Worm (Caenorhabditis elegans) whole organism, mixed stage, embryonic: ENCODE results near the gene msp-10.
A peak's percentile ranks its signal among the peaks of the same experiment; 100 is the strongest.
"Not testable (repeated sequence)": the region's sequence is repeated elsewhere in the genome, so short reads cannot be mapped to it uniquely, and the experiment has no call there.

Experiments
- M03D4.4 ChIP-seq: sonication (generic microtip); optimal IDR thresholded peaks from 2 replicates; lab custom pipeline; 2017; ENCODE audit warnings: mild to moderate bottlenecking, missing genetic modification characterization, missing compliant biosample characterization
- bed-3 ChIP-seq: fragments of 200-800 bp; sonication (Bioruptor generic); optimal IDR thresholded peaks from 3 replicates; lab custom pipeline; 2018; ENCODE audit warnings: mild to moderate bottlenecking, missing genetic modification characterization, moderate library complexity, missing compliant biosample characterization
- ceh-39 ChIP-seq: fragments of 150-350 bp; optimal IDR thresholded peaks from 2 replicates; lab custom pipeline; 2014; ENCODE audit warnings: missing biosample characterization, missing genetic modification characterization
- ceh-43 ChIP-seq: fragments of 200-800 bp; sonication (Bioruptor generic); optimal IDR thresholded peaks from 2 replicates; lab custom pipeline; 2018; ENCODE audit warnings: mild to moderate bottlenecking, missing genetic modification characterization, moderate library complexity, missing compliant biosample characterization
- ceh-83 ChIP-seq: fragments of 200-800 bp; sonication (Bioruptor generic); optimal IDR thresholded peaks from 2 replicates; lab custom pipeline; 2018; ENCODE audit warnings: mild to moderate bottlenecking, missing genetic modification characterization, missing compliant biosample characterization
- ces-1 ChIP-seq: fragments of 150-350 bp; optimal IDR thresholded peaks from 2 replicates; lab custom pipeline; 2014; ENCODE audit warnings: missing biosample characterization, missing genetic modification reagents, missing genetic modification characterization
- cnd-1 ChIP-seq: fragments of 200-800 bp; sonication (Bioruptor generic); optimal IDR thresholded peaks from 2 replicates; lab custom pipeline; 2018; ENCODE audit warnings: mild to moderate bottlenecking, missing genetic modification characterization, missing compliant biosample characterization
- elt-1 ChIP-seq: sonication (generic microtip); optimal IDR thresholded peaks from 2 replicates; lab custom pipeline; 2017; ENCODE audit warnings: missing genetic modification characterization, mild to moderate bottlenecking, missing compliant biosample characterization, antibody characterized with exemption, moderate library complexity, borderline replicate concordance; ENCODE audit not compliant: insufficient read depth
- elt-3 ChIP-seq: fragments of 150-350 bp; optimal IDR thresholded peaks from 2 replicates; lab custom pipeline; 2014; ENCODE audit warnings: missing biosample characterization, missing genetic modification characterization
- flh-1 ChIP-seq: fragments of 200-800 bp; sonication (Bioruptor generic); optimal IDR thresholded peaks from 2 replicates; lab custom pipeline; 2018; ENCODE audit warnings: mild to moderate bottlenecking, missing genetic modification characterization, moderate library complexity, missing compliant biosample characterization
- ham-2 ChIP-seq: fragments of 200-800 bp; sonication (Bioruptor generic); optimal IDR thresholded peaks from 2 replicates; lab custom pipeline; 2018; ENCODE audit warnings: mild to moderate bottlenecking, missing genetic modification characterization, missing compliant biosample characterization
- hlh-1 ChIP-seq: fragments of 150-350 bp; optimal IDR thresholded peaks from 2 replicates; lab custom pipeline; 2014; ENCODE audit warnings: missing biosample characterization, missing genetic modification reagents, missing genetic modification characterization
- lin-13 ChIP-seq: fragments of 150-350 bp; optimal IDR thresholded peaks from 2 replicates; lab custom pipeline; 2014; ENCODE audit warnings: missing biosample characterization, missing genetic modification characterization
- lsy-2 ChIP-seq: fragments of 150-350 bp; optimal IDR thresholded peaks from 2 replicates; lab custom pipeline; 2014; ENCODE audit warnings: missing biosample characterization, missing genetic modification characterization
- mab-5 ChIP-seq: fragments of 150-350 bp; optimal IDR thresholded peaks from 2 replicates; lab custom pipeline; 2014; ENCODE audit warnings: missing biosample characterization, missing genetic modification characterization
- mep-1 ChIP-seq: fragments of 150-350 bp; optimal IDR thresholded peaks from 2 replicates; lab custom pipeline; 2017; ENCODE audit warnings: missing biosample characterization, missing genetic modification reagents, missing genetic modification characterization, inconsistent platforms
- mls-2 ChIP-seq: sonication (generic microtip); optimal IDR thresholded peaks from 2 replicates; lab custom pipeline; 2016; ENCODE audit warnings: mild to moderate bottlenecking, missing genetic modification characterization, moderate library complexity, missing compliant biosample characterization
- nhr-12 ChIP-seq: fragments of 150-350 bp; optimal IDR thresholded peaks from 2 replicates; lab custom pipeline; 2014; ENCODE audit warnings: missing biosample characterization, missing genetic modification characterization
- pha-4 ChIP-seq: fragments of 150-350 bp; optimal IDR thresholded peaks from 2 replicates; lab custom pipeline; 2018; ENCODE audit warnings: missing biosample characterization, missing genetic modification reagents, missing genetic modification characterization
- sem-2 ChIP-seq: fragments of 200-800 bp; sonication (Bioruptor generic); optimal IDR thresholded peaks from 2 replicates; lab custom pipeline; 2018; ENCODE audit warnings: mild to moderate bottlenecking, missing genetic modification characterization, missing compliant biosample characterization
- snpc-4 ChIP-seq: fragments of 150-350 bp; optimal IDR thresholded peaks from 2 replicates; lab custom pipeline; 2014; ENCODE audit warnings: missing biosample characterization, missing genetic modification characterization
- sptf-1 ChIP-seq: sonication (generic microtip); optimal IDR thresholded peaks from 2 replicates; lab custom pipeline; 2017; ENCODE audit warnings: mild to moderate bottlenecking, missing genetic modification characterization, moderate library complexity, missing compliant biosample characterization
- tbx-8 ChIP-seq: fragments of 200-800 bp; sonication (Bioruptor generic); optimal IDR thresholded peaks from 2 replicates; lab custom pipeline; 2018; ENCODE audit warnings: mild to moderate bottlenecking, missing genetic modification characterization, moderate library complexity, missing compliant biosample characterization
- unc-39 ChIP-seq: fragments of 150-350 bp; optimal IDR thresholded peaks from 2 replicates; lab custom pipeline; 2014; ENCODE audit warnings: missing biosample characterization, missing genetic modification characterization
- zip-8 ChIP-seq: fragments of 150-350 bp; optimal IDR thresholded peaks from 2 replicates; lab custom pipeline; 2014; ENCODE audit warnings: missing biosample characterization, missing genetic modification characterization
- ztf-11 ChIP-seq: fragments of 150-350 bp; optimal IDR thresholded peaks from 2 replicates; lab custom pipeline; 2014; ENCODE audit warnings: missing biosample characterization, missing genetic modification characterization

The msp-10 gene

DNA sequence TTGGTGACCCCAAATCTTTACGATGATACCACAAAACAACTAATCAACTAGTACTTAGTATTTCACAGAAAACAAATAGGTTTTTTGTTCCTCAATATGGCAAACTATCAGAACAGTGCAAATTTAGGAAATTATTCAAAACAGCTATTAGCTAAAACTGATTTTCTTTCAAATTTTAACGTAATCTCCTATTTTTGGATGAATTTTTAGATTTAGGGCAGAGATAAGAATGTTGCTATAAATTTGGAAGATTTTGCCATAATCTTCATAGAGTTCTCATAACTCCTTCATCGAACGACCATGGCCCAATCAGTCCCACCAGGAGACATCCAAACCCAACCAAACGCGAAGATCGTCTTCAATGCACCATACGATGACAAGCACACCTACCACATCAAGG, at the start of gene msp-10:
TSS of gene msp-10 (plus strand) at position 301 of the 400 bp plus-strand sequence.
- not testable (repeated sequence) for TF ChIP-seq cnd-1 (tag; lab: Kevin White, UChicago); ztf-11; ces-1 (GFP tag; lab: Kevin White, UChicago)

DNA sequence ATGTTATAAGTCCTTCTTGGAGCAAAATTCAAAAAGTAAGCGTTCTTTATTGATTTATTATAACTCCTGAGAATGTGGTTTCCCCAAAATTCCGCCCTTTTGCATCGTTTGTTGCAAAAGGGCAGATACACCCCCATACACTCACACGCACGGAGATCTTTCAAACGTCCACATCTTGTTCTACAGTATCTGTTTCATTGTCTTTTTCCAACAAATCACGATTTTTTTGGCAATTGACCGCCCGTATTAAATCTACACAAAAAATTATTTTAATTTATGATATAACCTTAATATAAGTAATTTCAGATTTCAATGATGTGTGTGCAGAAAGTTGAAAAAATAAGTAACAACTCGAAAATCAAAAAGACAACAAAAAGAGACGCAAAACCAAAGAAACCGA, 48.0 kb upstream of the msp-10 start, which contains the start of gene T13F2.4:
TSS of gene T13F2.4 (plus strand) at position 301 of the 400 bp plus-strand sequence.
- no peak for TF ChIP-seq bed-3 (GFP tag; lab: Kevin White, UChicago)
- no peak for TF ChIP-seq unc-39 (tag; lab: Kevin White, UChicago)
- no peak for TF ChIP-seq ceh-43 (GFP tag; lab: Kevin White, UChicago)
- TF ChIP-seq, all 35 proteins: peak for 0

DNA sequence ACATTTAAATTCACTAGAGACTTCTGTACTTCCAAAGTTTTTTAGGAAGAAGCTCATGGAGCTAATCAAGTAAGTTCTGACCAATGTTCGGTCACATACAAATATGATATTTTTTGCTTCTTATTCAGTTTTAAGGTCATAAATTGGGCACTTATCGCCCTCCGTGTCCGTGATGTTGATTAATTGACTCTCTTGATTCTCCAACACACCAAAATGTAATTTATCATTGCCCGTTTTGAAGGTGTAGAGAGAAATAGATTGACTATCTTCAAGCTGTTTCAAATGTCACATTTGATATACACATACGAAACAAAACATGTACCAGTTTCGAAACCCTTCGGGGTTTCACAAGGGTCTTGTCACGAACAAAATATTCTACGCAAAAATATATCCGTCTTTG, 46.7 kb upstream of the msp-10 start:
- TF ChIP-seq zip-8 (tag; lab: Kevin White, UChicago) (no peak), unc-39 (tag; lab: Kevin White, UChicago) (no peak), snpc-4 (tag; lab: Kevin White, UChicago) (no peak), ceh-43 (GFP tag; lab: Kevin White, UChicago) (no peak), ham-2 (no peak), mls-2 (tag; lab: Kevin White, UChicago) (no peak), tbx-8 (GFP tag; lab: Kevin White, UChicago) (no peak), M03D4.4 (tag; lab: Kevin White, UChicago) (no peak), lin-13 (tag; lab: Kevin White, UChicago) (no peak), elt-3 (tag; lab: Kevin White, UChicago) (no peak)

DNA sequence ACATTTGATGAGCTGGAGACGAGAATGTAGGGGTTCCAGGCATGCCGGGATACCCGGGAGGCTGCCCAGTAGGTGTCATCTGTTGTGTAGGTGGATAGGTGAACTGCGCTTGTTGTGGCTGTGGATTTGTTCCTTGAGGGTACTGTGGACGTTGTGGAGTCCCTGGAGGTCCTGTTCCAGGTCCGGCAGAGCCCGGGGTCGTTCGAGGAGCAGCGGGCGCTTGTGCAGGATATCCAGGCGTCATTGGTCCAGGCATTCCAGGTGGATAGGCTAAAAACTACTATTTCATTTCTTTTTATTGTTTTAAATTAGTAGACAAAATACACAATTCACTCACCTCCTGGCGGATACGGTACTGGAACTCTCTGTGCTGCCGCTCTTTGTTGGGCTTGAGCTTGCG, 42.2 kb upstream of the msp-10 start:
- TF ChIP-seq elt-1 (tag; lab: Kevin White, UChicago) (no peak), hlh-1 (tag; lab: Kevin White, UChicago) (no peak), sptf-1 (tag; lab: Kevin White, UChicago) (no peak), ceh-83 (GFP tag; lab: Kevin White, UChicago) (no peak), lsy-2 (tag; lab: Kevin White, UChicago) (no peak), tbx-8 (GFP tag; lab: Kevin White, UChicago) (no peak), zip-8 (tag; lab: Kevin White, UChicago) (no peak), mab-5 (tag; lab: Kevin White, UChicago) (no peak), mep-1 (tag; lab: Kevin White, UChicago) (no peak), cnd-1 (tag; lab: Kevin White, UChicago) (no peak), M03D4.4 (tag; lab: Kevin White, UChicago) (no peak), ceh-43 (GFP tag; lab: Kevin White, UChicago) (no peak)

DNA sequence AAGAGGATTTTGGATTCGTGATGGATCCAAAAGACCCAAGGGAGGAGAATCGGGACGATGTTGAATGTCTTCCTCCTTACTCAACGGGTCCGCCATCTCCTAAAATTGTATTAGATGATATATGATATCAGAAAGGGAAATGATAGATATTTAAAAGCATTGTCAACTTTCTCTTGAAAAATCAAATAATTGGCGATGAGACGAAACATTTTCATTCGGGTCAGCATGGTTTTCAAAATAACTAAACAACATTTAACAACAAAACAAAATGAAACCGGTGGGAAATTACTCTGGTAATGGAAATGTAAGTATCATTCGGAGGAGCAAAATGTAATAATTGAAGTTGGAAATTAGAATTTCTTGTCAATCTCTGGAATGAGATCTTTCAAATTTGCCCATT, 41.0 kb upstream of the msp-10 start, which contains the start of gene pis-1:
TSS of gene pis-1 (minus strand) at position 101 of the 400 bp plus-strand sequence.
- no peak for TF ChIP-seq flh-1 (GFP tag; lab: Kevin White, UChicago)
- no peak for TF ChIP-seq pha-4
- TF ChIP-seq mep-1 (tag; lab: Kevin White, UChicago): no peak
- no peak for TF ChIP-seq sem-2 (GFP tag; lab: Kevin White, UChicago)
- TF ChIP-seq mls-2 (tag; lab: Kevin White, UChicago): no peak
- no peak for TF ChIP-seq tbx-8 (GFP tag; lab: Kevin White, UChicago)
- no peak for TF ChIP-seq nhr-12 (tag; lab: Kevin White, UChicago)

DNA sequence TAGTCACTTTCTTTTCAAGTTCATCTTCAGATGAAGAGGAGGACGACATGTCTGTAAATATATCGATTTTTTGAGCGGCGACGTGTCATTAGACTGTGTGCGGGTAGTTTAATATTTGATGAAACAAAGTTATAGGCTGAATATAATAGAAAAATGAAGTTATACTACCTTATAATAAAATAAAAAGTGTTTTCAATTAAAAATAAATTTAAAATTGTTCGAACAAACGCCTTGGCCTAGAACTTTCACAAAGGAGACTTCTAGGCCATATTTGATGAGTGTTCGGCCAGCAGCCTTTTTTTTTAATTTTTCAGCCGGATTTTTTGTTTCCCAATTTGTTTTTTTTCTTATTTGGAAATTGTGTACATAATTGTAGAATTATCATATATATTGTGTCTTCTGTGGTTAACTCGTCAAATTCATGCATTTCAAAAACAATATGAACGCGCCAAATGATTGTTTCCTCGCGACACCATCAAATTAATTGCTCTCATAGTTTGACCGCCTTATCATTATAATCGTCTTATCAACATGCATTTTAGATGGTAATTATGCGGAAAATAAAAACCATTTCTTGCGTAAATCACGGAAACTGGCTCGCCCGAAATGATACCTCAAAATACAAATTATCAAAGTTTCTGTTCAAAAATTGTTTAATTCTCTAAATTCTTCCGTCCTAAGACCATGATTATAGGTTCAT, 40.0 kb upstream of the msp-10 start, which contains the start of gene T13F2.2:
TSS of gene T13F2.2 (minus strand) at position 51 of the 700 bp plus-strand sequence.
- TF ChIP-seq pha-4 (no peak), ces-1 (GFP tag; lab: Kevin White, UChicago) (peak; percentile 22)

DNA sequence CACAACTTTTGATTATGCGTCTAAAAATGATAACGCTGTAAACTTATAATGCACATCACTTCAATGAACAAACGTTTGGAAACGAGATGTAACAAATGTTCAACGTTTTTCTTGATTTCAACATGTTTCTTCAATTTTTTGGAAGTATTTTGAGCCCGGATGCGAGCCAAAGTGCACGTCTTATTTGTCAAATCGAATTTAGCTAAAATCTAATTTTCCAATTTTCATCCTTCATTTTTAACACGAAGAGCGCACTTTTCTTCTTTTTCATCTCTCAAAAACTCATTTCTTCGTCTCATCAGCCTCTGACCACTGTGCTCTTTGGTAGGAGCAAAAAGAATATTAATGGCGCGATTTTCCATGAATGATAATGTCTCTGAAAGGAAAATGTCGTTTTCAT, 39.1 kb upstream of the msp-10 start:
- TF ChIP-seq ces-1 (GFP tag; lab: Kevin White, UChicago) (peak; percentile 94), ceh-39 (tag; lab: Kevin White, UChicago) (no peak)
